Fruit fly (Drosophila melanogaster) whole organism, embryonic: Measurements from ENCODE around the gene eEF1alpha2.

Source experiments
- Atf-2 ChIP-seq: fragments of 200-800 bp; sonication (Bioruptor generic); optimal IDR thresholded peaks from 2 replicates; lab custom pipeline; 2016; ENCODE audit warnings: missing biosample characterization, missing genetic modification characterization
- CG14050 ChIP-seq: fragments of 200-800 bp; sonication (Bioruptor generic); IDR thresholded peaks from 3 replicates; pipeline ENCODE4 v1.3.6; 2022; ENCODE audit warnings: missing biosample characterization, missing genetic modification characterization
- CG15011 ChIP-seq: fragments of 200-800 bp; sonication (Bioruptor generic); optimal IDR thresholded peaks from 3 replicates; lab custom pipeline; 2018; ENCODE audit warnings: missing biosample characterization, mild to moderate bottlenecking, missing genetic modification characterization
- CG1529 ChIP-seq: fragments of 200-800 bp; sonication (Bioruptor generic); optimal IDR thresholded peaks from 3 replicates; lab custom pipeline; 2018; ENCODE audit warnings: missing biosample characterization, missing genetic modification characterization
- CG2120 ChIP-seq: fragments of 200-800 bp; sonication (Bioruptor generic); optimal IDR thresholded peaks from 3 replicates; lab custom pipeline; 2016; ENCODE audit warnings: missing biosample characterization, missing genetic modification characterization
- CG2678 ChIP-seq: fragments of 200-800 bp; sonication (Bioruptor generic); optimal IDR thresholded peaks from 3 replicates; lab custom pipeline; 2019; ENCODE audit warnings: missing biosample characterization, mild to moderate bottlenecking, missing genetic modification characterization, moderate library complexity
- CG31441 ChIP-seq: fragments of 200-800 bp; sonication (Bioruptor generic); IDR thresholded peaks from 2 replicates; pipeline ENCODE4 v1.3.6; 2022; ENCODE audit warnings: missing biosample characterization, missing genetic modification characterization
- CG34422 ChIP-seq: fragments of 200-800 bp; sonication (Bioruptor generic); IDR thresholded peaks from 3 replicates; pipeline ENCODE4 v1.3.6; 2022; ENCODE audit warnings: missing biosample characterization, missing genetic modification characterization
- CG6654 ChIP-seq: fragments of 200-800 bp; sonication (Bioruptor generic); optimal IDR thresholded peaks from 2 replicates; lab custom pipeline; 2017; ENCODE audit warnings: missing biosample characterization, mild to moderate bottlenecking, missing genetic modification characterization
- CG8290 ChIP-seq, 3 experiments: fragments of 200-800 bp; sonication (Bioruptor generic); optimal IDR thresholded peaks; 2 replicates each; lab custom pipeline; 2016 to 2019; ENCODE audit warnings: missing biosample characterization in 3 of 3, missing genetic modification characterization in 3 of 3, mild to moderate bottlenecking in 2 of 3, moderate library complexity in 1 of 3
- CG8478 ChIP-seq: fragments of >200 bp; optimal IDR thresholded peaks from 2 replicates; lab custom pipeline; 2018
- CG9727 ChIP-seq: fragments of 200-800 bp; sonication (Bioruptor generic); optimal IDR thresholded peaks from 3 replicates; lab custom pipeline; 2017; ENCODE audit warnings: missing biosample characterization, mild to moderate bottlenecking, missing genetic modification characterization
- Camta ChIP-seq: fragments of 200-800 bp; sonication (Bioruptor generic); optimal IDR thresholded peaks from 2 replicates; lab custom pipeline; 2016; ENCODE audit warnings: missing biosample characterization, missing genetic modification characterization
- CoRest ChIP-seq: fragments of 200-800 bp; sonication (Bioruptor generic); optimal IDR thresholded peaks from 3 replicates; lab custom pipeline; 2018; ENCODE audit warnings: missing biosample characterization, mild to moderate bottlenecking, missing genetic modification characterization, moderate library complexity
- D19B ChIP-seq: fragments of 200-800 bp; sonication (Bioruptor generic); optimal IDR thresholded peaks from 2 replicates; lab custom pipeline; 2017; ENCODE audit warnings: missing biosample characterization, mild to moderate bottlenecking, missing genetic modification characterization
- Dad ChIP-seq: fragments of 200-800 bp; sonication (Bioruptor generic); optimal IDR thresholded peaks from 3 replicates; lab custom pipeline; 2016; ENCODE audit warnings: missing biosample characterization, missing genetic modification characterization
- Deaf1 ChIP-seq: fragments of 200-800 bp; optimal IDR thresholded peaks from 3 replicates; lab custom pipeline; 2019; ENCODE audit warnings: missing biosample characterization, mild to moderate bottlenecking, missing genetic modification characterization, moderate library complexity
- Dfd ChIP-seq, 2 experiments: fragments of >200 bp; optimal IDR thresholded peaks; 2 replicates each; lab custom pipeline; 2017; ENCODE audit warnings: missing biosample characterization in 2 of 2, missing genetic modification characterization in 2 of 2
- Dip3 ChIP-seq: fragments of 200-800 bp; sonication (Bioruptor generic); optimal IDR thresholded peaks from 3 replicates; lab custom pipeline; 2016; ENCODE audit warnings: missing biosample characterization, missing genetic modification characterization
- Doc3 ChIP-seq: fragments of 200-800 bp; sonication (Bioruptor generic); IDR thresholded peaks from 3 replicates; pipeline ENCODE4 v1.3.6; 2022; ENCODE audit warnings: missing biosample characterization, missing genetic modification characterization; ENCODE audit not compliant: partially characterized antibody
- Dp ChIP-seq: fragments of 200-800 bp; sonication (Bioruptor generic); optimal IDR thresholded peaks from 2 replicates; lab custom pipeline; 2018; ENCODE audit warnings: missing biosample characterization, mild to moderate bottlenecking, missing genetic modification characterization, moderate library complexity
- Eip74EF ChIP-seq, 2 experiments: fragments of 200-800 bp in 1 of 2; fragments of >200 bp in 1 of 2; sonication (Bioruptor generic) in 1 of 2; optimal IDR thresholded peaks; 2 replicates each; lab custom pipeline; 2017 to 2019; ENCODE audit warnings: missing biosample characterization in 2 of 2, missing genetic modification characterization in 2 of 2, mild to moderate bottlenecking in 1 of 2, moderate library complexity in 1 of 2
- Hr78 ChIP-seq, 2 experiments: fragments of 200-800 bp in 1 of 2; fragments of >200 bp in 1 of 2; sonication (Bioruptor generic) in 1 of 2; optimal IDR thresholded peaks; 2 replicates each; lab custom pipeline; 2017 to 2019; ENCODE audit warnings: missing biosample characterization in 2 of 2, missing genetic modification characterization in 2 of 2, mild to moderate bottlenecking in 1 of 2, moderate library complexity in 1 of 2
- Mes4 ChIP-seq: fragments of 200-800 bp; sonication (Bioruptor generic); optimal IDR thresholded peaks from 2 replicates; lab custom pipeline; 2016; ENCODE audit warnings: missing biosample characterization, missing genetic modification characterization
- Neu2 ChIP-seq: fragments of 200-800 bp; sonication (Bioruptor generic); optimal IDR thresholded peaks from 3 replicates; lab custom pipeline; 2016; ENCODE audit warnings: missing biosample characterization, missing genetic modification characterization, borderline replicate concordance
- NfI ChIP-seq: fragments of 200-800 bp; sonication (Bioruptor generic); optimal IDR thresholded peaks from 3 replicates; lab custom pipeline; 2018; ENCODE audit warnings: missing biosample characterization, mild to moderate bottlenecking, missing genetic modification characterization, moderate library complexity
- Opbp ChIP-seq: fragments of 200-800 bp; sonication (Bioruptor generic); IDR thresholded peaks from 3 replicates; pipeline ENCODE4 v1.3.6; 2022; ENCODE audit warnings: missing biosample characterization, missing genetic modification characterization; ENCODE audit not compliant: partially characterized antibody
- Ssrp ChIP-seq: fragments of 200-800 bp; sonication (Bioruptor generic); optimal IDR thresholded peaks from 2 replicates; lab custom pipeline; 2018; ENCODE audit warnings: missing biosample characterization, mild to moderate bottlenecking, missing genetic modification characterization, moderate library complexity
- Tbp ChIP-seq: fragments of >200 bp; optimal IDR thresholded peaks from 2 replicates; lab custom pipeline; 2018; ENCODE audit warnings: missing biosample characterization, missing genetic modification characterization
- cas ChIP-seq: fragments of 200-800 bp; sonication (Bioruptor generic); IDR thresholded peaks from 2 replicates; pipeline ENCODE4 v1.3.6; 2022; ENCODE audit warnings: missing biosample characterization, missing genetic modification characterization
- cato ChIP-seq: fragments of 200-800 bp; sonication (Bioruptor generic); optimal IDR thresholded peaks from 2 replicates; lab custom pipeline; 2016; ENCODE audit warnings: missing biosample characterization, missing genetic modification characterization, borderline replicate concordance
- croc ChIP-seq: fragments of 200-800 bp; sonication (Bioruptor generic); conservative IDR thresholded peaks from 3 replicates; pipeline ENCODE4 v1.3.6; 2022; ENCODE audit warnings: missing biosample characterization, missing genetic modification characterization
- dati ChIP-seq: fragments of 200-800 bp; sonication (Bioruptor generic); IDR thresholded peaks from 2 replicates; pipeline ENCODE4 v1.3.6; 2022; ENCODE audit warnings: missing biosample characterization, missing genetic modification characterization
- dmrt11E ChIP-seq: fragments of 200-800 bp; sonication (Bioruptor generic); optimal IDR thresholded peaks from 3 replicates; lab custom pipeline; 2018; ENCODE audit warnings: missing biosample characterization, mild to moderate bottlenecking, missing genetic modification characterization, moderate library complexity
- eyg ChIP-seq: fragments of 200-800 bp; sonication (Bioruptor generic); optimal IDR thresholded peaks from 3 replicates; lab custom pipeline; 2016; ENCODE audit warnings: missing biosample characterization, missing genetic modification characterization
- grau ChIP-seq: fragments of 200-800 bp; optimal IDR thresholded peaks from 3 replicates; lab custom pipeline; 2019; ENCODE audit warnings: missing biosample characterization, mild to moderate bottlenecking, missing genetic modification characterization, moderate library complexity
- h ChIP-seq: fragments of >200 bp; optimal IDR thresholded peaks from 2 replicates; lab custom pipeline; 2017
- ham ChIP-seq: fragments of 200-800 bp; sonication (Bioruptor generic); IDR thresholded peaks from 2 replicates; pipeline ENCODE4 v1.3.6; 2022; ENCODE audit warnings: missing biosample characterization, missing genetic modification characterization
- inv ChIP-seq: fragments of 200-800 bp; sonication (Bioruptor generic); IDR thresholded peaks from 2 replicates; pipeline ENCODE4 v1.3.6; 2022; ENCODE audit warnings: missing biosample characterization, missing genetic modification characterization; ENCODE audit not compliant: partially characterized antibody
- jumu ChIP-seq: fragments of 200-800 bp; sonication (Bioruptor generic); optimal IDR thresholded peaks from 3 replicates; lab custom pipeline; 2016; ENCODE audit warnings: missing biosample characterization, missing genetic modification characterization
- lab ChIP-seq: fragments of 200-800 bp; sonication (Bioruptor generic); optimal IDR thresholded peaks from 3 replicates; lab custom pipeline; 2017; ENCODE audit warnings: missing biosample characterization, missing genetic modification characterization, mild to moderate bottlenecking, moderate library complexity, missing genetic modification reagents
- mirr ChIP-seq: fragments of 200-800 bp; sonication (Bioruptor generic); optimal IDR thresholded peaks from 3 replicates; lab custom pipeline; 2018; ENCODE audit warnings: missing biosample characterization, mild to moderate bottlenecking, missing genetic modification characterization
- prd ChIP-seq, 3 experiments: fragments of >200 bp in 2 of 3; fragments of 200-800 bp in 1 of 3; sonication (Bioruptor generic) in 1 of 3; optimal IDR thresholded peaks in 2 of 3; IDR thresholded peaks in 1 of 3; 2 replicates in 2 of 3; 3 replicates in 1 of 3; pipeline versions ENCODE4 v1.3.6 to Lab custom; 2017 to 2022; ENCODE audit warnings: missing biosample characterization in 1 of 3, missing genetic modification characterization in 1 of 3
- schlank ChIP-seq: fragments of 200-800 bp; sonication (Bioruptor generic); optimal IDR thresholded peaks from 2 replicates; lab custom pipeline; 2018; ENCODE audit warnings: missing biosample characterization, mild to moderate bottlenecking, missing genetic modification characterization
- trem ChIP-seq: fragments of 200-800 bp; optimal IDR thresholded peaks from 3 replicates; lab custom pipeline; 2019; ENCODE audit warnings: missing biosample characterization, mild to moderate bottlenecking, missing genetic modification characterization, moderate library complexity
- wor ChIP-seq: fragments of 200-800 bp; sonication (Bioruptor generic); IDR thresholded peaks from 2 replicates; pipeline ENCODE4 v1.3.6; 2022; ENCODE audit warnings: missing biosample characterization, missing genetic modification characterization

eEF1alpha2 gene

dm6 chr3R:31709142-31709541 is 29.1 kb upstream of the eEF1alpha2 start (continued):
- no peak for TF ChIP-seq inv
- TF ChIP-seq CG34422 (GFP tag; lab: Robert Waterston, UW), result no peak
- TF ChIP-seq schlank (tag; lab: Kevin White, UChicago), result no peak
- TF ChIP-seq CG9727, result no peak
- peak; percentile 10 for TF ChIP-seq grau (tag; lab: Kevin White, UChicago)
- no peak for TF ChIP-seq CG8478 (lab: Kevin White, UChicago)
- peak; percentile 64 for TF ChIP-seq lab (GFP tag; lab: Kevin White, UChicago)
- no peak for TF ChIP-seq cas
- no peak for TF ChIP-seq Dp (GFP tag; lab: Kevin White, UChicago)
- TF ChIP-seq CG2120 (GFP tag; lab: Kevin White, UChicago), result no peak
- TF ChIP-seq croc, result no peak; the same call in 2 of the 3 replicates
- no peak for TF ChIP-seq Doc3 (GFP tag; lab: Robert Waterston, UW)
- no peak for TF ChIP-seq Deaf1 (tag; lab: Kevin White, UChicago)
- TF ChIP-seq Dfd (GFP tag; optimal IDR thresholded peaks at IDR 0.05; lab: Kevin White, UChicago), result no peak
- no peak for TF ChIP-seq Hr78 (GFP tag; optimal IDR thresholded peaks at IDR 0.05; lab: Kevin White, UChicago)
- no peak for TF ChIP-seq Atf-2 (GFP tag; lab: Kevin White, UChicago)
- TF ChIP-seq Mes4 (GFP tag; lab: Kevin White, UChicago), result peak; percentile 12
- TF ChIP-seq CG8290 (GFP tag; optimal IDR thresholded peaks at IDR 0.05; lab: Kevin White, UChicago), result no peak
- no peak for TF ChIP-seq CG8290 (tag; optimal IDR thresholded peaks at IDR 0.05; lab: Kevin White, UChicago)
- TF ChIP-seq Tbp (GFP tag; lab: Kevin White, UChicago), result no peak
- TF ChIP-seq cato (GFP tag; lab: Kevin White, UChicago), result no peak
- TF ChIP-seq CG2678 (tag; lab: Kevin White, UChicago), result peak; percentile 37
- TF ChIP-seq dmrt11E (tag; lab: Kevin White, UChicago), result no peak
- TF ChIP-seq wor, result no peak
- no peak for TF ChIP-seq NfI (GFP tag; lab: Kevin White, UChicago)
- no peak for TF ChIP-seq Dip3 (GFP tag; lab: Kevin White, UChicago)
- TF ChIP-seq Opbp, result no peak
- no peak for TF ChIP-seq dati
- no peak for TF ChIP-seq prd (optimal IDR thresholded peaks at IDR 0.05; lab: Kevin White, UChicago)
- peak; percentile 51; the same call in 2 of the 3 replicates for TF ChIP-seq prd (GFP tag; IDR thresholded peaks at IDR 0.05; lab: Robert Waterston, UW)
- no peak for TF ChIP-seq Camta
- 0 out of 3 replicates have a peak, but pooled peaks have one; percentile 37 for TF ChIP-seq CG14050 (GFP tag; lab: Robert Waterston, UW)
- no peak for TF ChIP-seq CG31441 (GFP tag; lab: Robert Waterston, UW)
- TF ChIP-seq Neu2 (GFP tag; lab: Kevin White, UChicago), result no peak
- TF ChIP-seq jumu (GFP tag; lab: Kevin White, UChicago), result no peak
- no peak for TF ChIP-seq CG6654 (GFP tag; lab: Kevin White, UChicago)
- no peak for TF ChIP-seq h (lab: Kevin White, UChicago)
- TF ChIP-seq Dad (GFP tag; lab: Kevin White, UChicago), result no peak
- TF ChIP-seq CG15011, result no peak
- TF ChIP-seq CoRest (tag; lab: Kevin White, UChicago), result no peak
- no peak for TF ChIP-seq trem (tag; lab: Kevin White, UChicago)
- TF ChIP-seq Eip74EF (GFP tag; optimal IDR thresholded peaks at IDR 0.05; lab: Kevin White, UChicago), result no peak
- TF ChIP-seq D19B (GFP tag; lab: Kevin White, UChicago), result no peak
- TF ChIP-seq mirr (GFP tag; lab: Kevin White, UChicago), result no peak
- no peak for TF ChIP-seq Ssrp
- no peak for TF ChIP-seq eyg (GFP tag; lab: Kevin White, UChicago)
- no peak for TF ChIP-seq CG1529 (GFP tag; lab: Kevin White, UChicago)
- TF ChIP-seq ham (GFP tag; lab: Robert Waterston, UW), result no peak
